Fruit fly (Drosophila melanogaster) whole organism, embryonic: ENCODE results near the gene CG31436.
A peak's percentile ranks its signal among the peaks of the same experiment; 100 is the strongest.

Source experiments
- Aef1 ChIP-seq: fragments of 200-800 bp; sonication (Bioruptor generic); IDR thresholded peaks from 3 replicates; pipeline ENCODE4 v1.3.6; 2022; ENCODE audit warnings: missing biosample characterization, missing genetic modification characterization
- CG10209 ChIP-seq: fragments of 200-800 bp; sonication (Bioruptor generic); optimal IDR thresholded peaks from 3 replicates; lab custom pipeline; 2017; ENCODE audit warnings: missing biosample characterization, mild to moderate bottlenecking, missing genetic modification characterization, missing genetic modification reagents
- CG10267 ChIP-seq: fragments of 200-800 bp; sonication (Bioruptor generic); optimal IDR thresholded peaks from 2 replicates; lab custom pipeline; 2018; ENCODE audit warnings: missing biosample characterization, mild to moderate bottlenecking, missing genetic modification characterization, moderate library complexity
- CG11398 ChIP-seq: fragments of 200-800 bp; sonication (Bioruptor generic); optimal IDR thresholded peaks from 2 replicates; lab custom pipeline; 2016; ENCODE audit warnings: missing biosample characterization, missing genetic modification characterization
- CG11560 ChIP-seq: fragments of 200-800 bp; sonication (Bioruptor generic); IDR thresholded peaks from 3 replicates; pipeline ENCODE4 v1.3.6; 2022; ENCODE audit warnings: missing biosample characterization, missing genetic modification characterization
- CG14965 ChIP-seq: fragments of 200-800 bp; sonication (Bioruptor generic); optimal IDR thresholded peaks from 2 replicates; lab custom pipeline; 2016; ENCODE audit warnings: missing biosample characterization, missing genetic modification characterization, borderline replicate concordance
- CG15011 ChIP-seq: fragments of 200-800 bp; sonication (Bioruptor generic); optimal IDR thresholded peaks from 3 replicates; lab custom pipeline; 2018; ENCODE audit warnings: missing biosample characterization, mild to moderate bottlenecking, missing genetic modification characterization
- CG15269 ChIP-seq: fragments of 200-800 bp; sonication (Bioruptor generic); optimal IDR thresholded peaks from 2 replicates; lab custom pipeline; 2018; ENCODE audit warnings: missing biosample characterization, mild to moderate bottlenecking, missing genetic modification characterization, moderate library complexity
- CG16779 ChIP-seq: fragments of 200-800 bp; sonication (Bioruptor generic); IDR thresholded peaks from 2 replicates; pipeline ENCODE4 v1.3.6; 2022; ENCODE audit warnings: missing biosample characterization, missing genetic modification characterization
- CG17829 ChIP-seq: fragments of 200-800 bp; optimal IDR thresholded peaks from 2 replicates; lab custom pipeline; 2019; ENCODE audit warnings: missing biosample characterization, mild to moderate bottlenecking, missing genetic modification characterization, moderate library complexity
- CG31441 ChIP-seq: fragments of 200-800 bp; sonication (Bioruptor generic); IDR thresholded peaks from 2 replicates; pipeline ENCODE4 v1.3.6; 2022; ENCODE audit warnings: missing biosample characterization, missing genetic modification characterization
- CG3163 ChIP-seq: fragments of 200-800 bp; sonication (Bioruptor generic); optimal IDR thresholded peaks from 3 replicates; lab custom pipeline; 2016; ENCODE audit warnings: missing biosample characterization, missing genetic modification characterization
- CG32772 ChIP-seq: fragments of 200-800 bp; sonication (Bioruptor generic); IDR thresholded peaks from 2 replicates; pipeline ENCODE4 v1.3.6; 2022; ENCODE audit warnings: missing biosample characterization, missing genetic modification characterization
- CG34422 ChIP-seq: fragments of 200-800 bp; sonication (Bioruptor generic); IDR thresholded peaks from 3 replicates; pipeline ENCODE4 v1.3.6; 2022; ENCODE audit warnings: missing biosample characterization, missing genetic modification characterization
- CG3838 ChIP-seq: fragments of 200-800 bp; sonication (Bioruptor generic); optimal IDR thresholded peaks from 3 replicates; lab custom pipeline; 2016; ENCODE audit warnings: missing biosample characterization, missing genetic modification characterization
- CG4617 ChIP-seq: fragments of 200-800 bp; sonication (Bioruptor generic); optimal IDR thresholded peaks from 3 replicates; lab custom pipeline; 2016; ENCODE audit warnings: missing biosample characterization, missing genetic modification characterization, borderline replicate concordance
- CG4707 ChIP-seq: fragments of 200-800 bp; sonication (Bioruptor generic); optimal IDR thresholded peaks from 2 replicates; lab custom pipeline; 2018; ENCODE audit warnings: missing biosample characterization, mild to moderate bottlenecking, missing genetic modification characterization, moderate library complexity
- CG6813 ChIP-seq: fragments of 200-800 bp; sonication (Bioruptor generic); optimal IDR thresholded peaks from 2 replicates; lab custom pipeline; 2017; ENCODE audit warnings: missing biosample characterization, missing genetic modification characterization, mild to moderate bottlenecking, moderate library complexity, missing genetic modification reagents
- CG6854 ChIP-seq: fragments of 200-800 bp; sonication (Bioruptor generic); optimal IDR thresholded peaks from 3 replicates; lab custom pipeline; 2017; ENCODE audit warnings: missing biosample characterization, mild to moderate bottlenecking, missing genetic modification characterization
- CG7556 ChIP-seq: fragments of 200-800 bp; sonication (Bioruptor generic); optimal IDR thresholded peaks from 2 replicates; lab custom pipeline; 2017; ENCODE audit warnings: missing biosample characterization, mild to moderate bottlenecking, missing genetic modification characterization
- CG9437 ChIP-seq: fragments of 200-800 bp; sonication (Bioruptor generic); optimal IDR thresholded peaks from 2 replicates; lab custom pipeline; 2018; ENCODE audit warnings: missing biosample characterization, mild to moderate bottlenecking, missing genetic modification characterization
- CG9876 ChIP-seq: fragments of 200-800 bp; sonication (Bioruptor generic); optimal IDR thresholded peaks from 2 replicates; lab custom pipeline; 2016; ENCODE audit warnings: missing biosample characterization, missing genetic modification characterization
- Chrac-16 ChIP-seq: fragments of 200-800 bp; sonication (Bioruptor generic); optimal IDR thresholded peaks from 3 replicates; lab custom pipeline; 2016; ENCODE audit warnings: missing biosample characterization, missing genetic modification characterization
- Drgx ChIP-seq: fragments of 200-800 bp; sonication (Bioruptor generic); IDR thresholded peaks from 2 replicates; pipeline ENCODE4 v1.3.6; 2022; ENCODE audit warnings: missing biosample characterization, missing genetic modification characterization
- Gug ChIP-seq: fragments of 200-800 bp; sonication (Bioruptor generic); IDR thresholded peaks from 4 replicates; pipeline ENCODE4 v1.3.6; 2022; ENCODE audit warnings: missing biosample characterization, missing genetic modification characterization
- HmgZ ChIP-seq: fragments of 200-800 bp; sonication (Bioruptor generic); optimal IDR thresholded peaks from 2 replicates; lab custom pipeline; 2018; ENCODE audit warnings: missing biosample characterization, mild to moderate bottlenecking, missing genetic modification characterization
- Hr39 ChIP-seq: fragments of >200 bp; optimal IDR thresholded peaks from 2 replicates; lab custom pipeline; 2017
- NC2β ChIP-seq: fragments of 200-800 bp; sonication (Bioruptor generic); optimal IDR thresholded peaks from 2 replicates; lab custom pipeline; 2016; ENCODE audit warnings: missing biosample characterization, missing genetic modification characterization
- Ravus ChIP-seq: fragments of 200-800 bp; sonication (Bioruptor generic); IDR thresholded peaks from 2 replicates; pipeline ENCODE4 v1.3.6; 2022; ENCODE audit warnings: missing biosample characterization, missing genetic modification characterization
- Vsx1 ChIP-seq: fragments of 200-800 bp; sonication (Bioruptor generic); optimal IDR thresholded peaks from 2 replicates; lab custom pipeline; 2017; ENCODE audit warnings: missing biosample characterization, mild to moderate bottlenecking, missing genetic modification characterization, missing genetic modification reagents
- Xbp1 ChIP-seq: fragments of 200-800 bp; sonication (Bioruptor generic); optimal IDR thresholded peaks from 3 replicates; lab custom pipeline; 2016; ENCODE audit warnings: missing biosample characterization, mild to moderate bottlenecking, missing genetic modification characterization
- crc ChIP-seq: fragments of 200-800 bp; sonication (Bioruptor generic); optimal IDR thresholded peaks from 2 replicates; lab custom pipeline; 2016; ENCODE audit warnings: missing biosample characterization, missing genetic modification characterization
- crp ChIP-seq, 2 experiments: fragments of 200-800 bp; sonication (Bioruptor generic); optimal IDR thresholded peaks; 2 replicates in 1 of 2; 3 replicates in 1 of 2; lab custom pipeline; 2017; ENCODE audit warnings: missing biosample characterization in 2 of 2, missing genetic modification characterization in 2 of 2, mild to moderate bottlenecking in 1 of 2, moderate library complexity in 1 of 2
- exex ChIP-seq: fragments of 200-800 bp; sonication (Bioruptor generic); optimal IDR thresholded peaks from 4 replicates; lab custom pipeline; 2018; ENCODE audit warnings: missing biosample characterization, mild to moderate bottlenecking, missing genetic modification characterization, moderate library complexity
- fd96Cb ChIP-seq: fragments of 200-800 bp; sonication (Bioruptor generic); optimal IDR thresholded peaks from 2 replicates; lab custom pipeline; 2018; ENCODE audit warnings: missing biosample characterization, mild to moderate bottlenecking, missing genetic modification characterization, moderate library complexity
- fru ChIP-seq: fragments of >200 bp; optimal IDR thresholded peaks from 2 replicates; lab custom pipeline; 2017
- gce ChIP-seq: fragments of 200-800 bp; sonication (Bioruptor generic); IDR thresholded peaks from 3 replicates; pipeline ENCODE4 v1.3.6; 2022; ENCODE audit warnings: missing biosample characterization, missing genetic modification characterization
- gcm2 ChIP-seq: fragments of 200-800 bp; sonication (Bioruptor generic); optimal IDR thresholded peaks from 2 replicates; lab custom pipeline; 2016; ENCODE audit warnings: missing biosample characterization, missing genetic modification characterization
- gro ChIP-seq: fragments of 200-800 bp; sonication (Bioruptor generic); optimal IDR thresholded peaks from 2 replicates; lab custom pipeline; 2016; ENCODE audit warnings: missing biosample characterization, missing genetic modification characterization
- jigr1 ChIP-seq: fragments of 200-800 bp; sonication (Bioruptor generic); IDR thresholded peaks from 3 replicates; pipeline ENCODE4 v1.3.6; 2022; ENCODE audit warnings: missing biosample characterization, missing genetic modification characterization
- nom ChIP-seq: fragments of 200-800 bp; sonication (Bioruptor generic); optimal IDR thresholded peaks from 2 replicates; lab custom pipeline; 2017; ENCODE audit warnings: missing biosample characterization, missing genetic modification characterization, mild to moderate bottlenecking, moderate library complexity, missing genetic modification reagents
- peb ChIP-seq: fragments of 200-800 bp; sonication (Bioruptor generic); IDR thresholded peaks from 2 replicates; pipeline ENCODE4 v1.3.6; 2022; ENCODE audit warnings: missing biosample characterization, missing genetic modification characterization
- pita ChIP-seq: fragments of 200-800 bp; sonication (Bioruptor generic); optimal IDR thresholded peaks from 2 replicates; lab custom pipeline; 2017; ENCODE audit warnings: missing biosample characterization, mild to moderate bottlenecking, missing genetic modification characterization
- pnt ChIP-seq: fragments of 200-800 bp; sonication (Bioruptor generic); optimal IDR thresholded peaks from 3 replicates; lab custom pipeline; 2016; ENCODE audit warnings: missing biosample characterization, missing genetic modification characterization
- pum ChIP-seq: fragments of 200-800 bp; sonication (Bioruptor generic); optimal IDR thresholded peaks from 2 replicates; lab custom pipeline; 2016; ENCODE audit warnings: missing biosample characterization, missing genetic modification characterization
- ranshi ChIP-seq: fragments of 200-800 bp; sonication (Bioruptor generic); IDR thresholded peaks from 2 replicates; pipeline ENCODE4 v1.3.6; 2022; ENCODE audit warnings: missing biosample characterization, missing genetic modification characterization
- seq ChIP-seq: fragments of 200-800 bp; sonication (Bioruptor generic); IDR thresholded peaks from 2 replicates; pipeline ENCODE4 v1.3.6; 2022; ENCODE audit warnings: missing biosample characterization, missing genetic modification characterization
- sna ChIP-seq: fragments of 200-800 bp; sonication (Bioruptor generic); IDR thresholded peaks from 2 replicates; pipeline ENCODE4 v1.3.6; 2022; ENCODE audit warnings: missing biosample characterization, missing genetic modification characterization; ENCODE audit not compliant: partially characterized antibody
- ssp ChIP-seq: fragments of 200-800 bp; sonication (Bioruptor generic); IDR thresholded peaks from 2 replicates; pipeline ENCODE4 v1.3.6; 2022; ENCODE audit warnings: missing biosample characterization, missing genetic modification characterization
- stwl ChIP-seq: fragments of 200-800 bp; sonication (Bioruptor generic); optimal IDR thresholded peaks from 3 replicates; lab custom pipeline; 2018; ENCODE audit warnings: missing biosample characterization, mild to moderate bottlenecking, missing genetic modification characterization, moderate library complexity
- tgo ChIP-seq: fragments of 200-800 bp; sonication (Bioruptor generic); IDR thresholded peaks from 3 replicates; pipeline ENCODE4 v1.3.6; 2022; ENCODE audit warnings: missing biosample characterization, missing genetic modification characterization
- tll ChIP-seq, 2 experiments: fragments of 200-800 bp in 1 of 2; fragments of >200 bp in 1 of 2; sonication (Bioruptor generic) in 1 of 2; optimal IDR thresholded peaks; 2 replicates each; lab custom pipeline; 2017 to 2019; ENCODE audit warnings: missing biosample characterization in 2 of 2, missing genetic modification characterization in 2 of 2, mild to moderate bottlenecking in 1 of 2, moderate library complexity in 1 of 2
- yki ChIP-seq: fragments of >200 bp; optimal IDR thresholded peaks from 3 replicates; lab custom pipeline; 2018

The CG31436 gene

dm6 chr3R:25329079-25329478 lies 25.1 kb downstream of the CG31436 start, which contains the start of gene CHKov1 (continued):
- no peak for TF ChIP-seq CG4617 (GFP tag; lab: Kevin White, UChicago)
- TF ChIP-seq sna (GFP tag; lab: Robert Waterston, UW): no peak
- TF ChIP-seq CG7556: no peak
- no peak for TF ChIP-seq stwl
- no peak for TF ChIP-seq yki (lab: Kevin White, UChicago)
- TF ChIP-seq tll (GFP tag; optimal IDR thresholded peaks at IDR 0.05; lab: Kevin White, UChicago): no peak
- TF ChIP-seq pnt (GFP tag; lab: Kevin White, UChicago): no peak
- TF ChIP-seq CG32772 (GFP tag; lab: Robert Waterston, UW): no peak
- TF ChIP-seq exex (tag; lab: Kevin White, UChicago): peak; percentile 41
- no peak for TF ChIP-seq CG14965 (GFP tag; lab: Kevin White, UChicago)
- no peak for TF ChIP-seq CG17829 (tag; lab: Kevin White, UChicago)
- TF ChIP-seq gro (GFP tag; lab: Kevin White, UChicago): peak; percentile 0
- no peak for TF ChIP-seq pum (GFP tag; lab: Kevin White, UChicago)
- no peak for TF ChIP-seq CG11398 (GFP tag; lab: Kevin White, UChicago)
- TF ChIP-seq Aef1 (GFP tag; lab: Robert Waterston, UW): no peak
- no peak for TF ChIP-seq crc
- TF ChIP-seq Hr39: no peak
- TF ChIP-seq nom (GFP tag; lab: Kevin White, UChicago): no peak
- TF ChIP-seq CG10267: no peak
- no peak for TF ChIP-seq peb (GFP tag; lab: Robert Waterston, UW)
- no peak for TF ChIP-seq fd96Cb (tag; lab: Kevin White, UChicago)
- TF ChIP-seq pita (GFP tag; lab: Kevin White, UChicago): no peak
- no peak for TF ChIP-seq Gug
- TF ChIP-seq CG3163 (GFP tag; lab: Kevin White, UChicago): peak; percentile 44
- no peak for TF ChIP-seq Vsx1
- no peak for TF ChIP-seq CG16779 (GFP tag; lab: Robert Waterston, UW)
- no peak for TF ChIP-seq gce (GFP tag; lab: Robert Waterston, UW)
- peak; percentile 39; the same call in 1 of the 2 replicates for TF ChIP-seq Drgx (GFP tag; lab: Robert Waterston, UW)
- TF ChIP-seq CG6813 (GFP tag; lab: Kevin White, UChicago): no peak
- no peak for TF ChIP-seq Ravus (GFP tag; lab: Robert Waterston, UW)
- peak; percentile 12 for TF ChIP-seq CG9876 (GFP tag; lab: Kevin White, UChicago)
- TF ChIP-seq CG31441 (GFP tag; lab: Robert Waterston, UW): no peak
- no peak for TF ChIP-seq CG11560 (tag; lab: Robert Waterston, UW)
- no peak for TF ChIP-seq CG10209 (GFP tag; lab: Kevin White, UChicago)
- TF ChIP-seq CG4707 (GFP tag; lab: Kevin White, UChicago): no peak
- TF ChIP-seq CG6854 (GFP tag; lab: Kevin White, UChicago): no peak
- no peak for TF ChIP-seq gcm2 (GFP tag; lab: Kevin White, UChicago)
- TF ChIP-seq CG9437 (GFP tag; lab: Kevin White, UChicago): no peak
- no peak for TF ChIP-seq Xbp1 (GFP tag; lab: Kevin White, UChicago)
- TF ChIP-seq CG3838 (GFP tag; lab: Kevin White, UChicago): no peak
- no peak for TF ChIP-seq fru (lab: Kevin White, UChicago)
- TF ChIP-seq Chrac-16 (GFP tag; lab: Kevin White, UChicago): no peak
- TF ChIP-seq HmgZ (tag; lab: Kevin White, UChicago): peak; percentile 26
- TF ChIP-seq tgo (GFP tag; lab: Robert Waterston, UW): no peak
- no peak for TF ChIP-seq crp (GFP tag; optimal IDR thresholded peaks at IDR 0.05; lab: Kevin White, UChicago)
- TF ChIP-seq jigr1 (GFP tag; lab: Robert Waterston, UW): no peak
- TF ChIP-seq ssp (GFP tag; lab: Robert Waterston, UW): no peak
- TF ChIP-seq NC2β: no peak
- TF ChIP-seq CG15269 (tag; lab: Kevin White, UChicago): no peak
- no peak for TF ChIP-seq CG15011
- no peak for TF ChIP-seq seq (GFP tag; lab: Robert Waterston, UW)
- 0 out of 3 replicates have a peak, but pooled peaks have one; percentile 41 for TF ChIP-seq CG34422 (GFP tag; lab: Robert Waterston, UW)
- TF ChIP-seq ranshi (GFP tag; lab: Robert Waterston, UW): no peak
